Worm (Caenorhabditis elegans) whole organism, L2 larva: Measurements from ENCODE around the gene K09C8.7.

ENCODE experiments used
- C34F6.9 ChIP-seq: fragments of 150-350 bp; optimal IDR thresholded peaks from 2 replicates; lab custom pipeline; 2014; ENCODE audit warnings: missing biosample characterization, missing genetic modification characterization
- F13H6.1 ChIP-seq: sonication (generic microtip); optimal IDR thresholded peaks from 2 replicates; lab custom pipeline; 2016; ENCODE audit warnings: missing genetic modification characterization, missing compliant biosample characterization
- R02D3.7 ChIP-seq: fragments of 150-350 bp; optimal IDR thresholded peaks from 2 replicates; lab custom pipeline; 2014; ENCODE audit warnings: missing biosample characterization, missing genetic modification characterization
- Y55F3AM.14 ChIP-seq: fragments of 200-800 bp; sonication (Bioruptor generic); optimal IDR thresholded peaks from 2 replicates; lab custom pipeline; 2018; ENCODE audit warnings: mild to moderate bottlenecking, missing genetic modification characterization, missing compliant biosample characterization
- ZK546.5 ChIP-seq: sonication (generic microtip); optimal IDR thresholded peaks from 2 replicates; lab custom pipeline; 2017; ENCODE audit warnings: missing biosample characterization, missing genetic modification characterization
- ama-1 ChIP-seq: fragments of 150-350 bp; optimal IDR thresholded peaks from 2 replicates; lab custom pipeline; 2018; ENCODE audit warnings: inconsistent platforms
- blmp-1 ChIP-seq: sonication (generic microtip); optimal IDR thresholded peaks from 2 replicates; lab custom pipeline; 2017; ENCODE audit warnings: missing genetic modification characterization, mild to moderate bottlenecking, missing compliant biosample characterization, antibody characterized with exemption, moderate library complexity; ENCODE audit not compliant: insufficient read depth
- ceh-16 ChIP-seq: fragments of 150-350 bp; optimal IDR thresholded peaks from 2 replicates; lab custom pipeline; 2014; ENCODE audit warnings: missing biosample characterization, missing genetic modification characterization
- ceh-82 ChIP-seq: fragments of 150-350 bp; optimal IDR thresholded peaks from 2 replicates; lab custom pipeline; 2014; ENCODE audit warnings: missing biosample characterization, missing genetic modification characterization
- crh-2 ChIP-seq: sonication (generic microtip); optimal IDR thresholded peaks from 2 replicates; lab custom pipeline; 2017; ENCODE audit warnings: missing biosample characterization, missing genetic modification characterization
- dmd-4 ChIP-seq: sonication (generic microtip); optimal IDR thresholded peaks from 2 replicates; lab custom pipeline; 2017; ENCODE audit warnings: missing biosample characterization, missing genetic modification characterization
- egl-27 ChIP-seq: sonication (generic microtip); optimal IDR thresholded peaks from 3 replicates; lab custom pipeline; 2017; ENCODE audit warnings: missing biosample characterization, missing genetic modification reagents, missing genetic modification characterization
- elt-3 ChIP-seq: sonication (generic microtip); optimal IDR thresholded peaks from 2 replicates; lab custom pipeline; 2017; ENCODE audit warnings: missing biosample characterization, missing genetic modification characterization
- fos-1 ChIP-seq: fragments of 150-350 bp; optimal IDR thresholded peaks from 2 replicates; lab custom pipeline; 2014; ENCODE audit warnings: missing biosample characterization, missing genetic modification characterization
- gmeb-1 ChIP-seq: fragments of 150-350 bp; optimal IDR thresholded peaks from 2 replicates; lab custom pipeline; 2014; ENCODE audit warnings: missing biosample characterization, missing genetic modification characterization
- lin-13 ChIP-seq: fragments of 150-350 bp; optimal IDR thresholded peaks from 2 replicates; lab custom pipeline; 2014; ENCODE audit warnings: missing biosample characterization, missing genetic modification reagents, missing genetic modification characterization
- lsy-2 ChIP-seq, 2 experiments: fragments of 150-350 bp in 1 of 2; sonication (generic microtip) in 1 of 2; optimal IDR thresholded peaks; 2 replicates each; lab custom pipeline; 2014 to 2017; ENCODE audit warnings: missing biosample characterization in 2 of 2, missing genetic modification characterization in 2 of 2
- mab-5 ChIP-seq: fragments of 150-350 bp; optimal IDR thresholded peaks from 2 replicates; lab custom pipeline; 2014; ENCODE audit warnings: missing biosample characterization, missing genetic modification characterization
- mbf-1 ChIP-seq: sonication (generic microtip); optimal IDR thresholded peaks from 2 replicates; lab custom pipeline; 2017; ENCODE audit warnings: missing biosample characterization, missing genetic modification characterization
- mdl-1 ChIP-seq, 2 experiments: fragments of 150-350 bp in 1 of 2; sonication (generic microtip) in 1 of 2; optimal IDR thresholded peaks; 2 replicates each; lab custom pipeline; 2017; ENCODE audit warnings: missing biosample characterization in 2 of 2, missing genetic modification characterization in 2 of 2
- nhr-129 ChIP-seq: fragments of 150-350 bp; optimal IDR thresholded peaks from 2 replicates; lab custom pipeline; 2014; ENCODE audit warnings: missing biosample characterization, missing genetic modification characterization
- nhr-21 ChIP-seq: fragments of 150-350 bp; optimal IDR thresholded peaks from 2 replicates; lab custom pipeline; 2014; ENCODE audit warnings: missing biosample characterization, missing genetic modification characterization
- nhr-237 ChIP-seq: fragments of 150-350 bp; optimal IDR thresholded peaks from 2 replicates; lab custom pipeline; 2014; ENCODE audit warnings: missing biosample characterization, missing genetic modification characterization
- nhr-25 ChIP-seq: fragments of 150-350 bp; sonication (generic microtip); optimal IDR thresholded peaks from 3 replicates; lab custom pipeline; 2014; ENCODE audit warnings: missing biosample characterization, missing genetic modification characterization
- nhr-6 ChIP-seq: fragments of 150-350 bp; optimal IDR thresholded peaks from 2 replicates; lab custom pipeline; 2014; ENCODE audit warnings: missing biosample characterization, missing genetic modification characterization
- peb-1 ChIP-seq: fragments of 150-350 bp; optimal IDR thresholded peaks from 2 replicates; lab custom pipeline; 2014; ENCODE audit warnings: missing biosample characterization, missing genetic modification characterization
- sem-4 ChIP-seq: fragments of 150-350 bp; optimal IDR thresholded peaks from 2 replicates; lab custom pipeline; 2014; ENCODE audit warnings: missing biosample characterization, missing genetic modification reagents, missing genetic modification characterization
- skn-1 ChIP-seq: sonication (generic microtip); optimal IDR thresholded peaks from 2 replicates; lab custom pipeline; 2017; ENCODE audit warnings: missing biosample characterization, missing genetic modification characterization
- sma-3 ChIP-seq: sonication (generic microtip); optimal IDR thresholded peaks from 2 replicates; lab custom pipeline; 2016; ENCODE audit warnings: missing genetic modification reagents, missing genetic modification characterization, missing compliant biosample characterization
- sma-9 ChIP-seq, 2 experiments: fragments of 150-350 bp in 1 of 2; sonication (generic microtip) in 1 of 2; optimal IDR thresholded peaks; 2 replicates each; lab custom pipeline; 2014 to 2016; ENCODE audit warnings: missing genetic modification characterization in 2 of 2, mild to moderate bottlenecking in 1 of 2, missing biosample characterization in 1 of 2, missing compliant biosample characterization in 1 of 2, missing genetic modification reagents in 1 of 2, moderate library complexity in 1 of 2
- snpc-4 ChIP-seq: fragments of 150-350 bp; optimal IDR thresholded peaks from 2 replicates; lab custom pipeline; 2014; ENCODE audit warnings: missing biosample characterization, missing genetic modification characterization
- unc-55 ChIP-seq: fragments of 150-350 bp; sonication (generic microtip); optimal IDR thresholded peaks from 3 replicates; lab custom pipeline; 2014; ENCODE audit warnings: missing biosample characterization, missing genetic modification reagents, missing genetic modification characterization
- zag-1 ChIP-seq: fragments of 150-350 bp; optimal IDR thresholded peaks from 2 replicates; lab custom pipeline; 2014; ENCODE audit warnings: missing biosample characterization, missing genetic modification characterization
- ztf-11 ChIP-seq: sonication (generic microtip); optimal IDR thresholded peaks from 2 replicates; lab custom pipeline; 2017; ENCODE audit warnings: missing biosample characterization, missing genetic modification characterization
- ztf-4 ChIP-seq: fragments of 150-350 bp; optimal IDR thresholded peaks from 2 replicates; lab custom pipeline; 2014; ENCODE audit warnings: missing biosample characterization, missing genetic modification characterization

K09C8.7 gene

DNA sequence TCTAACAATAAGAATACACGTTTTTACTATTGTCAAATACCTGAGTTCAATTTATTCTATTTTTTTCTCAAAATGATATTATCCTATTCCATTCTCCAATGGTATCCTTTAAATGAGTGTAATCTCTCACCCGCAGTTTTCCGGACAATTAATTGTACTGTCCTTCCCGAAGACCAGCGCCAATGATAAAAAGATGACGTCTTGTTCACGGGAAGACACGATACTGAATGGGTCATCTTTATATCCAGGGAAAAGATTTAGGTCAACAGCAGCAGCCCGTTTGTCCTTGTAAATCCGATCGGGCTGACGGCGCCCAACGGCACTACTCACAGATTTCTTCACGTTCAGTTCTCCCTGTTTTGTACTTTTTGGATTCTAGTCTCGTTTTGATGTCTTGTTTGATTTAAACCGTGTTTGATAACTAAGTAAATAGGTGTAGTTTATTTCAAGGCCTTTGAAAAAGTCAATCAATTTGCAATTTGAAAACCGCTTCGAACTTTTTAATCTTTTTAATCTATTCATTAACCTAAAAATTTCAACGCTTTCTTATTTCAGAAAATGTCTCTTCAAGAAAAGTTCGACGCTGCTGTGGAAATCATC is 48.4 kb downstream of the K09C8.7 start, which contains the start of gene acbp-3:
TSS of gene acbp-3 (plus strand) at position 550 of the 600 bp plus-strand sequence.
- TF ChIP-seq nhr-21 (tag; lab: Kevin White, UChicago): peak; percentile 32
- TF ChIP-seq R02D3.7 (tag; lab: Kevin White, UChicago): no peak
- peak; percentile 25 for TF ChIP-seq fos-1 (tag; lab: Kevin White, UChicago)

DNA sequence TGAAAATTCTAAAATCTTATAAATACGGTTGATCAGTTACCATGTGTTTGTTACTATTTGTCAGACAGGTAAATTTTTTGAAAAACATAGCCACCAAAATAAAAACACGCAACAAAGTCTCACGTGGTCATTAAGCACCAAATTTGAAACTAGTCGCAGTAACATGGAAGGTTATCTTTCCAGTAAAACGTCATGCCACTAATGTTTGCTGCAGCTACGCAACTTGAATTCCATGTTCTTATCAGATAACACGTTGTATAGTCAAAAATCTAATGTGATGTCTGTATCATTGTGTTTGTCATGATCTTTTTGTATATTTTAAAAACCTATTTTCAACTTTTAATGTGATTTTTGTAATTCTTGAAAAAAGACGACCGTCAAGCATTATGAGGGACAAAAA is 49.4 kb downstream of the K09C8.7 start:
- TF ChIP-seq egl-27 (no peak), snpc-4 (tag; lab: Kevin White, UChicago) (no peak), sem-4 (tag; lab: Kevin White, UChicago) (no peak), nhr-6 (no peak), blmp-1 (no peak), fos-1 (tag; lab: Kevin White, UChicago) (peak; percentile 84), ceh-16 (tag; lab: Kevin White, UChicago) (no peak), mab-5 (tag; lab: Kevin White, UChicago) (no peak), mdl-1 (tag; optimal IDR thresholded peaks at IDR 0.05; lab: Kevin White, UChicago) (peak in 1 of 2 experiments; percentile 33), ztf-11 (tag; lab: Kevin White, UChicago) (no peak), sma-3 (GFP tag; lab: Kevin White, UChicago) (peak; percentile 40), gmeb-1 (peak; percentile 26), crh-2 (peak; percentile 75), mbf-1 (no peak), ztf-4 (tag; lab: Kevin White, UChicago) (no peak), sma-9 (GFP tag; optimal IDR thresholded peaks at IDR 0.05; lab: Kevin White, UChicago) (peak; percentile 84), sma-9 (tag; optimal IDR thresholded peaks at IDR 0.05; lab: Kevin White, UChicago) (no peak), F13H6.1 (tag; lab: Kevin White, UChicago) (no peak), nhr-237 (tag; lab: Kevin White, UChicago) (no peak), dmd-4 (no peak), peb-1 (tag; lab: Kevin White, UChicago) (no peak)

DNA sequence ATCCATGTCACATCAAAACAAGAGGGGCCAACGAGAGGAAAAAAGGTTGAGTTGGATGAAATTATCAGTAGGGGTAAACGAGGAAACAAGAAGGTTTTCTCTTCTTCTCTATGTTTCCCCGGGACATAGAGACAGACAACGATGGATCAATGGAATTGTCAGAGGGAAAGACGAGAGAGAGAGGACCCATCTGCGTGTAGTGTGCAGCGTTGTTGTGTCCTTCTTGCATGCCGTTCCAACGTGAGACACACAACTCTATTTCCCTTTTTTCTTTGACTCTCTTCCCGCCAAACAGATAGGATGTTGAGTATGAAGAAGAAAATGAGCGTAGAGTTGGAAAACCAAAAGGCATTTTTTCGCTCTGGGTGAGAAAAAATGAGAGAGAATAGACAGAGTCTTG is 50.2 kb downstream of the K09C8.7 start:
- TF ChIP-seq snpc-4 (tag; lab: Kevin White, UChicago): peak; percentile 36
- peak; percentile 64 for TF ChIP-seq nhr-6
- TF ChIP-seq unc-55 (GFP tag; lab: Kevin White, UChicago): peak; percentile 83
- TF ChIP-seq egl-27: peak; percentile 41
- TF ChIP-seq ceh-16 (tag; lab: Kevin White, UChicago): no peak
- no peak for TF ChIP-seq ZK546.5 (tag; lab: Kevin White, UChicago)
- TF ChIP-seq blmp-1: peak; percentile 15
- TF ChIP-seq lin-13 (GFP tag; lab: Kevin White, UChicago): peak; percentile 31
- TF ChIP-seq lsy-2 (tag; optimal IDR thresholded peaks at IDR 0.05; lab: Kevin White, UChicago): peak; percentile 18 to 66
- TF ChIP-seq nhr-21 (tag; lab: Kevin White, UChicago): peak; percentile 66
- TF ChIP-seq ceh-82 (tag; lab: Kevin White, UChicago): no peak
- peak; percentile 44 for TF ChIP-seq crh-2
- TF ChIP-seq Y55F3AM.14 (GFP tag; lab: Kevin White, UChicago): no peak
- TF ChIP-seq sma-9 (GFP tag; optimal IDR thresholded peaks at IDR 0.05; lab: Kevin White, UChicago): peak; percentile 88
- TF ChIP-seq sma-9 (tag; optimal IDR thresholded peaks at IDR 0.05; lab: Kevin White, UChicago): no peak
- no peak for TF ChIP-seq skn-1 (tag; lab: Kevin White, UChicago)
- no peak for TF ChIP-seq ama-1
- TF ChIP-seq nhr-25 (tag; lab: Kevin White, UChicago): peak; percentile 9
- peak; percentile 80 for TF ChIP-seq F13H6.1 (tag; lab: Kevin White, UChicago)
- TF ChIP-seq zag-1 (tag; lab: Kevin White, UChicago): peak; percentile 29
- peak; percentile 50 for TF ChIP-seq mab-5 (tag; lab: Kevin White, UChicago)
- TF ChIP-seq C34F6.9 (tag; lab: Kevin White, UChicago): peak; percentile 88
- peak; percentile 45 for TF ChIP-seq fos-1 (tag; lab: Kevin White, UChicago)
- TF ChIP-seq mdl-1 (tag; optimal IDR thresholded peaks at IDR 0.05; lab: Kevin White, UChicago): peak; percentile 15 to 70
- peak; percentile 17 for TF ChIP-seq sem-4 (tag; lab: Kevin White, UChicago)
- TF ChIP-seq elt-3: no peak
- TF ChIP-seq nhr-129 (tag; lab: Kevin White, UChicago): peak; percentile 93
- no peak for TF ChIP-seq peb-1 (tag; lab: Kevin White, UChicago)
